Fruit fly (Drosophila melanogaster) Kc167 (cell line): ENCODE measurements around the gene TotE.

Experiments
- Sin3A ChIP-seq: fragments of >200 bp; optimal IDR thresholded peaks from 2 replicates; lab custom pipeline; 2018; ENCODE audit warnings: missing external identifiers
- h ChIP-seq: fragments of >200 bp; optimal IDR thresholded peaks from 3 replicates; lab custom pipeline; 2018; ENCODE audit warnings: missing external identifiers
- psq ChIP-seq: fragments of >200 bp; optimal IDR thresholded peaks from 2 replicates; lab custom pipeline; 2017; ENCODE audit warnings: missing external identifiers
- ttk ChIP-seq: sonication (Bioruptor generic); optimal IDR thresholded peaks from 2 replicates; lab custom pipeline; 2017; ENCODE audit warnings: missing external identifiers

DNA sequence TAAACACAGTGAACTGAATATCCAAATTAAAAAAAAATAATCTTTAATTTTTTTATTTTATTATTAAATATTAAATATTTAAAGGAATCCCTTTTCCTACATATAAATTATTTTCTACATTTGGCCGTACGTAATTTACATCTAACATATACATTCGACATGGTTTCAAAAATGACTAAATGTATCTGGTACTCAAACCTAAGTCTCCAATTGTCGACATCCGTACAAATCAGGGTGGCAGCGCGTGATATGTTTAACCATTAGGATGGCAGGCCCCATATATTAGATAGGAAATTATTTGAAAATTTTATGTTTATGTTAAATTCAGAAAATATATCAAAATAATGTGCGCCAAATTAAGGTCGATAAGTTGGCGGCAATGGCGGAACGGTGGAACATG, 1.9 kb upstream of the TotE start:
- TF ChIP-seq psq (lab: Kevin White, UChicago): no peak
- no peak for TF ChIP-seq ttk
- no peak for TF ChIP-seq h (lab: Kevin White, UChicago)
- no peak for TF ChIP-seq Sin3A (lab: Kevin White, UChicago)
